Worm (Caenorhabditis elegans): ENCODE results near the gene pcp-2.

ce11 chrIV:9196755-9197154, 31.8 kb upstream of the pcp-2 start:
- TF ChIP-seq nhr-11 (tag; optimal IDR thresholded peaks at IDR 0.05) (no peak), zag-1 (tag; optimal IDR thresholded peaks at IDR 0.05) (peak; percentile 82), nhr-77 (tag; optimal IDR thresholded peaks at IDR 0.05) (no peak), mab-5 (tag; optimal IDR thresholded peaks at IDR 0.05) (peak; percentile 19), nhr-237 (tag; optimal IDR thresholded peaks at IDR 0.05) (no peak), elt-3 (tag; optimal IDR thresholded peaks at IDR 0.05) (no peak), nhr-12 (tag; optimal IDR thresholded peaks at IDR 0.05) (no peak), nhr-6 (tag; optimal IDR thresholded peaks at IDR 0.05) (peak; percentile 19), egl-27 (tag; optimal IDR thresholded peaks at IDR 0.05) (peak; percentile 57), lin-11 (tag; optimal IDR thresholded peaks at IDR 0.05) (peak; percentile 32)

Measured in whole organism, L2 larva.